Fruit fly (Drosophila melanogaster) whole organism, embryonic: ENCODE results near the gene CG11843.

Source experiments
- Abd-B ChIP-seq: fragments of 200-800 bp; sonication (Bioruptor generic); optimal IDR thresholded peaks from 2 replicates; lab custom pipeline; 2018; ENCODE audit warnings: missing biosample characterization, mild to moderate bottlenecking, missing genetic modification characterization, moderate library complexity
- BEAF-32 ChIP-seq: fragments of 200-800 bp; sonication (Bioruptor generic); optimal IDR thresholded peaks from 3 replicates; lab custom pipeline; 2017; ENCODE audit warnings: missing biosample characterization, missing genetic modification characterization, mild to moderate bottlenecking, moderate library complexity, missing genetic modification reagents
- CG10209 ChIP-seq: fragments of 200-800 bp; sonication (Bioruptor generic); optimal IDR thresholded peaks from 3 replicates; lab custom pipeline; 2017; ENCODE audit warnings: missing biosample characterization, mild to moderate bottlenecking, missing genetic modification characterization, missing genetic modification reagents
- CG1024 ChIP-seq: fragments of 200-800 bp; sonication (Bioruptor generic); IDR thresholded peaks from 2 replicates; pipeline ENCODE4 v1.3.6; 2022; ENCODE audit warnings: missing biosample characterization, missing genetic modification characterization
- CG12391 ChIP-seq: fragments of 200-800 bp; sonication (Bioruptor generic); optimal IDR thresholded peaks from 3 replicates; lab custom pipeline; 2018; ENCODE audit warnings: missing biosample characterization, mild to moderate bottlenecking, missing genetic modification characterization, moderate library complexity
- CG13775 ChIP-seq: fragments of 200-800 bp; sonication (Bioruptor generic); optimal IDR thresholded peaks from 3 replicates; lab custom pipeline; 2017; ENCODE audit warnings: missing biosample characterization, mild to moderate bottlenecking, missing genetic modification characterization
- CG16863 ChIP-seq: fragments of 200-800 bp; sonication (Bioruptor generic); optimal IDR thresholded peaks from 3 replicates; lab custom pipeline; 2016; ENCODE audit warnings: missing biosample characterization, missing genetic modification characterization
- CG17359 ChIP-seq: fragments of 200-800 bp; sonication (Bioruptor generic); optimal IDR thresholded peaks from 3 replicates; lab custom pipeline; 2018; ENCODE audit warnings: missing biosample characterization, mild to moderate bottlenecking, missing genetic modification characterization, moderate library complexity
- CG17568 ChIP-seq: fragments of 200-800 bp; sonication (Bioruptor generic); optimal IDR thresholded peaks from 2 replicates; lab custom pipeline; 2018; ENCODE audit warnings: missing biosample characterization, mild to moderate bottlenecking, missing genetic modification characterization, moderate library complexity
- CG17829 ChIP-seq: fragments of 200-800 bp; optimal IDR thresholded peaks from 2 replicates; lab custom pipeline; 2019; ENCODE audit warnings: missing biosample characterization, mild to moderate bottlenecking, missing genetic modification characterization, moderate library complexity
- CG31388 ChIP-seq: fragments of 200-800 bp; sonication (Bioruptor generic); optimal IDR thresholded peaks from 2 replicates; lab custom pipeline; 2016; ENCODE audit warnings: missing biosample characterization, missing genetic modification characterization
- CG32772 ChIP-seq: fragments of 200-800 bp; sonication (Bioruptor generic); IDR thresholded peaks from 2 replicates; pipeline ENCODE4 v1.3.6; 2022; ENCODE audit warnings: missing biosample characterization, missing genetic modification characterization
- CG34224 ChIP-seq: fragments of 200-800 bp; sonication (Bioruptor generic); IDR thresholded peaks from 3 replicates; pipeline ENCODE4 v1.3.6; 2022; ENCODE audit warnings: missing biosample characterization, missing genetic modification characterization; ENCODE audit not compliant: partially characterized antibody
- CG34422 ChIP-seq: fragments of 200-800 bp; sonication (Bioruptor generic); IDR thresholded peaks from 3 replicates; pipeline ENCODE4 v1.3.6; 2022; ENCODE audit warnings: missing biosample characterization, missing genetic modification characterization
- CG42726 ChIP-seq: fragments of 200-800 bp; sonication (Bioruptor generic); IDR thresholded peaks from 2 replicates; pipeline ENCODE4 v1.3.6; 2022; ENCODE audit warnings: missing biosample characterization, missing genetic modification characterization; ENCODE audit not compliant: partially characterized antibody
- CG6689 ChIP-seq: fragments of 200-800 bp; sonication (Bioruptor generic); IDR thresholded peaks from 2 replicates; pipeline ENCODE4 v1.3.6; 2022; ENCODE audit warnings: missing biosample characterization, missing genetic modification characterization
- CG7357 ChIP-seq: fragments of 200-800 bp; sonication (Bioruptor generic); IDR thresholded peaks from 3 replicates; pipeline ENCODE4 v1.3.6; 2022; ENCODE audit warnings: missing biosample characterization, missing genetic modification characterization
- CG7839 ChIP-seq: fragments of 200-800 bp; sonication (Bioruptor generic); optimal IDR thresholded peaks from 3 replicates; lab custom pipeline; 2018; ENCODE audit warnings: missing biosample characterization, mild to moderate bottlenecking, missing genetic modification characterization, moderate library complexity
- CHES-1-like ChIP-seq: fragments of 200-800 bp; sonication (Bioruptor generic); optimal IDR thresholded peaks from 2 replicates; lab custom pipeline; 2016; ENCODE audit warnings: missing biosample characterization, missing genetic modification characterization
- Dfd ChIP-seq, 2 experiments: fragments of >200 bp; optimal IDR thresholded peaks; 2 replicates each; lab custom pipeline; 2017; ENCODE audit warnings: missing biosample characterization in 2 of 2, missing genetic modification characterization in 2 of 2
- Doc3 ChIP-seq: fragments of 200-800 bp; sonication (Bioruptor generic); IDR thresholded peaks from 3 replicates; pipeline ENCODE4 v1.3.6; 2022; ENCODE audit warnings: missing biosample characterization, missing genetic modification characterization; ENCODE audit not compliant: partially characterized antibody
- GATAe ChIP-seq: fragments of 200-800 bp; sonication (Bioruptor generic); conservative IDR thresholded peaks from 2 replicates; pipeline ENCODE4 v1.3.6; 2022; ENCODE audit warnings: missing biosample characterization, missing genetic modification characterization
- Hmx ChIP-seq: fragments of 200-800 bp; sonication (Bioruptor generic); optimal IDR thresholded peaks from 2 replicates; lab custom pipeline; 2016; ENCODE audit warnings: missing biosample characterization, missing genetic modification characterization
- MBD-R2 ChIP-seq: fragments of 200-800 bp; sonication (Bioruptor generic); IDR thresholded peaks from 2 replicates; pipeline ENCODE4 v1.3.6; 2022; ENCODE audit warnings: missing biosample characterization, missing genetic modification characterization
- Nf-YB ChIP-seq: fragments of 200-800 bp; sonication (Bioruptor generic); optimal IDR thresholded peaks from 3 replicates; lab custom pipeline; 2019; ENCODE audit warnings: missing biosample characterization, mild to moderate bottlenecking, missing genetic modification characterization, moderate library complexity
- Pdp1 ChIP-seq, 2 experiments: fragments of 200-800 bp; sonication (Bioruptor generic); optimal IDR thresholded peaks; 3 replicates each; lab custom pipeline; 2016; ENCODE audit warnings: missing biosample characterization in 2 of 2, missing genetic modification characterization in 2 of 2, mild to moderate bottlenecking in 1 of 2, moderate library complexity in 1 of 2
- Poxn ChIP-seq: fragments of 200-800 bp; sonication (Bioruptor generic); IDR thresholded peaks from 2 replicates; pipeline ENCODE4 v1.3.6; 2022; ENCODE audit warnings: missing biosample characterization, missing genetic modification characterization
- Scr ChIP-seq: fragments of 200-800 bp; sonication (Bioruptor generic); IDR thresholded peaks from 2 replicates; pipeline ENCODE4 v1.3.6; 2022; ENCODE audit warnings: missing biosample characterization, missing genetic modification characterization; ENCODE audit not compliant: partially characterized antibody
- Side ChIP-seq: fragments of 200-800 bp; sonication (Bioruptor generic); optimal IDR thresholded peaks from 2 replicates; lab custom pipeline; 2016; ENCODE audit warnings: missing biosample characterization, missing genetic modification characterization
- Six4 ChIP-seq: fragments of 200-800 bp; sonication (Bioruptor generic); optimal IDR thresholded peaks from 2 replicates; lab custom pipeline; 2016; ENCODE audit warnings: missing biosample characterization, missing genetic modification characterization
- abd-A ChIP-seq: fragments of 200-800 bp; sonication (Bioruptor generic); optimal IDR thresholded peaks from 3 replicates; lab custom pipeline; 2019; ENCODE audit warnings: missing biosample characterization, mild to moderate bottlenecking, missing genetic modification characterization, moderate library complexity
- az2 ChIP-seq: fragments of 200-800 bp; sonication (Bioruptor generic); optimal IDR thresholded peaks from 3 replicates; lab custom pipeline; 2016; ENCODE audit warnings: missing biosample characterization, missing genetic modification characterization
- esg ChIP-seq: fragments of 200-800 bp; sonication (Bioruptor generic); conservative IDR thresholded peaks from 2 replicates; pipeline ENCODE4 v1.3.6; 2022; ENCODE audit warnings: missing biosample characterization, missing genetic modification characterization
- ewg ChIP-seq: fragments of 200-800 bp; sonication (Bioruptor generic); optimal IDR thresholded peaks from 3 replicates; lab custom pipeline; 2017; ENCODE audit warnings: mild to moderate bottlenecking, missing biosample characterization, missing genetic modification reagents, missing genetic modification characterization
- grn ChIP-seq: fragments of 200-800 bp; sonication (Bioruptor generic); optimal IDR thresholded peaks from 3 replicates; lab custom pipeline; 2017; ENCODE audit warnings: missing biosample characterization, missing genetic modification characterization
- knrl ChIP-seq: fragments of 200-800 bp; sonication (Bioruptor generic); IDR thresholded peaks from 3 replicates; pipeline ENCODE4 v1.3.6; 2022; ENCODE audit warnings: missing biosample characterization, missing genetic modification characterization; ENCODE audit not compliant: partially characterized antibody
- luna ChIP-seq: fragments of 200-800 bp; sonication (Bioruptor generic); optimal IDR thresholded peaks from 2 replicates; lab custom pipeline; 2016; ENCODE audit warnings: missing biosample characterization, missing genetic modification characterization
- mirr ChIP-seq: fragments of 200-800 bp; sonication (Bioruptor generic); optimal IDR thresholded peaks from 3 replicates; lab custom pipeline; 2018; ENCODE audit warnings: missing biosample characterization, mild to moderate bottlenecking, missing genetic modification characterization
- nau ChIP-seq: fragments of 200-800 bp; sonication (Bioruptor generic); optimal IDR thresholded peaks from 3 replicates; lab custom pipeline; 2017; ENCODE audit warnings: missing biosample characterization, mild to moderate bottlenecking, missing genetic modification characterization, missing genetic modification reagents
- oc ChIP-seq: fragments of 200-800 bp; sonication (Bioruptor generic); optimal IDR thresholded peaks from 2 replicates; lab custom pipeline; 2018; ENCODE audit warnings: missing biosample characterization, mild to moderate bottlenecking, missing genetic modification characterization, moderate library complexity
- onecut ChIP-seq: fragments of 200-800 bp; sonication (Bioruptor generic); IDR thresholded peaks from 2 replicates; pipeline ENCODE4 v1.3.6; 2022; ENCODE audit warnings: missing biosample characterization, missing genetic modification characterization
- ranshi ChIP-seq: fragments of 200-800 bp; sonication (Bioruptor generic); IDR thresholded peaks from 2 replicates; pipeline ENCODE4 v1.3.6; 2022; ENCODE audit warnings: missing biosample characterization, missing genetic modification characterization
- repo ChIP-seq: fragments of 200-800 bp; sonication (Bioruptor generic); optimal IDR thresholded peaks from 2 replicates; lab custom pipeline; 2016; ENCODE audit warnings: missing biosample characterization, missing genetic modification characterization
- shn ChIP-seq: fragments of 200-800 bp; sonication (Bioruptor generic); optimal IDR thresholded peaks from 3 replicates; lab custom pipeline; 2016; ENCODE audit warnings: missing biosample characterization, missing genetic modification characterization
- ssp ChIP-seq: fragments of 200-800 bp; sonication (Bioruptor generic); IDR thresholded peaks from 2 replicates; pipeline ENCODE4 v1.3.6; 2022; ENCODE audit warnings: missing biosample characterization, missing genetic modification characterization
- tin ChIP-seq: fragments of 200-800 bp; sonication (Bioruptor generic); optimal IDR thresholded peaks from 3 replicates; lab custom pipeline; 2016; ENCODE audit warnings: missing biosample characterization, missing genetic modification characterization
- tup ChIP-seq: fragments of 200-800 bp; sonication (Bioruptor generic); optimal IDR thresholded peaks from 2 replicates; lab custom pipeline; 2016; ENCODE audit warnings: missing biosample characterization, mild to moderate bottlenecking, missing genetic modification characterization, moderate library complexity
- twi ChIP-seq: fragments of 200-800 bp; optimal IDR thresholded peaks from 2 replicates; lab custom pipeline; 2019; ENCODE audit warnings: missing biosample characterization, mild to moderate bottlenecking, missing genetic modification characterization, moderate library complexity
- yki ChIP-seq: fragments of >200 bp; optimal IDR thresholded peaks from 3 replicates; lab custom pipeline; 2018
- zen2 ChIP-seq: fragments of 200-800 bp; sonication (Bioruptor generic); IDR thresholded peaks from 3 replicates; pipeline ENCODE4 v1.3.6; 2022; ENCODE audit warnings: missing biosample characterization, missing genetic modification characterization; ENCODE audit not compliant: partially characterized antibody
- zf30C ChIP-seq: fragments of 200-800 bp; sonication (Bioruptor generic); optimal IDR thresholded peaks from 3 replicates; lab custom pipeline; 2018; ENCODE audit warnings: missing biosample characterization, mild to moderate bottlenecking, missing genetic modification characterization

CG11843 gene

DNA sequence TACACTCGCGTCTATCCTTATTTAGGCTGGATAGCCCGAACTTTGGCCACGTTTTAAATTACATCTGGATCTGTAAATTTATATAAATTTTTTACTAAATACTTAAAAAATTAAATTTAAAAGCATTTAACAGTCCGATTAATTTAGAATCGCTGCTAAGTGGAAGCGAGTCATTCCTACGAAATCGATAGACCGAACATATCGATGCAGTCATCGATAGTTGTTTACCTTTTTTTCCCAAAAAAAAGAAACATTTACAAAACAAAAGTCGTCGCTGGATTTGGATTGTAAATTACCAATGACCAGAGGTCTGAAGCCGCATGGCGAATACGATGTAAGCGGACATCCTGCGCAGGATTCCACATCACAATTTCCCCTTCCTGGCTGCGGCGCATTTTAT is 1.6 kb downstream of the CG11843 start, which contains the start of gene Sirt7 (continued):
- TF ChIP-seq Abd-B (no peak), grn (no peak), CHES-1-like (peak; percentile 5), GATAe (GFP tag; lab: Robert Waterston, UW) (no peak), CG6689 (GFP tag; lab: Robert Waterston, UW) (no peak), Hmx (GFP tag; lab: Kevin White, UChicago) (no peak), zen2 (GFP tag; lab: Robert Waterston, UW) (peak; percentile 97), Six4 (no peak), luna (GFP tag; lab: Kevin White, UChicago) (no peak), BEAF-32 (GFP tag; lab: Kevin White, UChicago) (peak; percentile 86), az2 (GFP tag; lab: Kevin White, UChicago) (no peak), CG42726 (peak; percentile 88), yki (lab: Kevin White, UChicago) (no peak), esg (GFP tag; lab: Robert Waterston, UW) (no peak), zf30C (GFP tag; lab: Kevin White, UChicago) (no peak), ranshi (GFP tag; lab: Robert Waterston, UW) (no peak), knrl (GFP tag; lab: Robert Waterston, UW) (peak; percentile 94), CG17829 (peak; percentile 33), CG13775 (GFP tag; lab: Kevin White, UChicago) (no peak), oc (no peak), Doc3 (GFP tag; lab: Robert Waterston, UW) (peak; percentile 95), CG10209 (GFP tag; lab: Kevin White, UChicago) (no peak), CG1024 (GFP tag; lab: Robert Waterston, UW) (no peak), nau (GFP tag; lab: Kevin White, UChicago) (no peak), CG12391 (no peak), Pdp1 (GFP tag; optimal IDR thresholded peaks at IDR 0.05; lab: Kevin White, UChicago) (no peak), ewg (GFP tag; lab: Kevin White, UChicago) (no peak), twi (tag; lab: Kevin White, UChicago) (no peak), CG31388 (GFP tag; lab: Kevin White, UChicago) (no peak), CG34224 (GFP tag; lab: Robert Waterston, UW) (peak; percentile 97), tin (GFP tag; lab: Kevin White, UChicago) (no peak), abd-A (no peak), Poxn (GFP tag; lab: Robert Waterston, UW) (no peak), shn (GFP tag; lab: Kevin White, UChicago) (no peak), CG17359 (tag; lab: Kevin White, UChicago) (no peak), mirr (GFP tag; lab: Kevin White, UChicago) (no peak), MBD-R2 (GFP tag; lab: Robert Waterston, UW) (peak; percentile 90), ssp (GFP tag; lab: Robert Waterston, UW) (peak; percentile 84), Dfd (GFP tag; optimal IDR thresholded peaks at IDR 0.05; lab: Kevin White, UChicago) (no peak), CG32772 (GFP tag; lab: Robert Waterston, UW) (0 out of 2 replicates have a peak, but pooled peaks have one; percentile 21), CG17568 (GFP tag; lab: Kevin White, UChicago) (no peak), repo (GFP tag; lab: Kevin White, UChicago) (no peak), CG7357 (GFP tag; lab: Robert Waterston, UW) (peak; percentile 63; the same call in 2 of the 3 replicates), CG7839 (tag; lab: Kevin White, UChicago) (no peak), Nf-YB (no peak), Scr (peak; percentile 95), tup (GFP tag; lab: Kevin White, UChicago) (no peak), CG16863 (GFP tag; lab: Kevin White, UChicago) (no peak), onecut (GFP tag; lab: Robert Waterston, UW) (no peak), CG34422 (peak; percentile 64; the same call in 1 of the 3 replicates), Side (no peak)
